Fruit fly (Drosophila melanogaster) whole organism, pupa: ENCODE data around the gene mRpS18C.

Experiments used
- CG8159 ChIP-seq: fragments of 200-800 bp; sonication (Bioruptor generic); optimal IDR thresholded peaks from 3 replicates; lab custom pipeline; 2018; ENCODE audit warnings: missing biosample characterization, mild to moderate bottlenecking, missing genetic modification characterization, moderate library complexity
- D1 ChIP-seq: fragments of 200-800 bp; sonication (Bioruptor generic); optimal IDR thresholded peaks from 2 replicates; lab custom pipeline; 2018; ENCODE audit warnings: missing biosample characterization, mild to moderate bottlenecking, missing genetic modification characterization, moderate library complexity
- Pif1A ChIP-seq: fragments of 200-800 bp; sonication (Bioruptor generic); optimal IDR thresholded peaks from 3 replicates; lab custom pipeline; 2016; ENCODE audit warnings: missing biosample characterization, missing genetic modification characterization
- Snoo ChIP-seq: fragments of 200-800 bp; sonication (Bioruptor generic); optimal IDR thresholded peaks from 3 replicates; lab custom pipeline; 2017; ENCODE audit warnings: missing biosample characterization, mild to moderate bottlenecking, missing genetic modification characterization, inconsistent platforms
- fd96Ca ChIP-seq: fragments of 200-800 bp; sonication (Bioruptor generic); IDR thresholded peaks from 3 replicates; pipeline ENCODE4 v1.3.6; 2022; ENCODE audit warnings: missing biosample characterization, missing genetic modification characterization

dm6 chr3R:30428459-30428858 lies 4.7 kb downstream of the mRpS18C start, which contains the start of gene CG15533:
- TF ChIP-seq CG8159 (tag; lab: Kevin White, UChicago) = no peak
- no peak for TF ChIP-seq Pif1A (GFP tag; lab: Kevin White, UChicago)
- TF ChIP-seq Snoo (tag; lab: Kevin White, UChicago) = no peak
- no peak for TF ChIP-seq fd96Ca (GFP tag; lab: Robert Waterston, UW)
- no peak for TF ChIP-seq D1 (tag; lab: Kevin White, UChicago)
